Fruit fly (Drosophila melanogaster): ENCODE measurements around the gene CG15011.

DNA sequence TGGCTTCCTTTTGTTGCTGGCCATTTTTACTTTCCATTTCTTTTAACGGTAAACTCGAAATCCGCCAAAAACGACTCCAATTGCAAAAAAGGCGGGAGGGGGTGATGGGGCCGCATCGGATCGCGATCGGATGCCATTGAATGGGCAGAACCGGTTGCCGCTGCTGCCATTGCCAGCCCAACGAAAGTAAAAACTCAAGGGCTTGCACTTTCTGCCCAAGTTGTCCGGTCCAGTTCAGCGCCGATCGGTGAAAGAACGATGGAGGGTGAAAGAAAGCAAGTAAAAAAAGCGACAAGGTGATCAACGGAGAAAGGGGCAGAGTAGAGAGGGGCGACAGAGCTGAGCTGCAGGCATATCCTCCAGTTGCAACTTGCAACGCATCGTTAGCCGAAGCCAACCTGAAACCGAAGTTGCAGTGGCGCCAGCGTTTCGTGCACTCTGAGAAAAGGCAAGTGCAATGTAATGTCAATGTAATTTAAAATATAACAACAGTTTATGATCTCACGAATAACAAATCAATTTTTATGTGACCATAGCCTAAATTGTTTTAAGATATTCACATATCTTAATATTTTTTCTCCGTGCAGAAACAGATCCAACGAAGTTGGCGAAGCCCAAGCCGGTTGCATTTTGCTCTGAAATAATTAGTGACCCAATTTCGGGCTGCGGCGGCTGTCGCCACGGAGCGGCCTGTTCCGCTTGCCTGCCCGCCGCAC, 45.5 kb upstream of the CG15011 start:
- TF ChIP-seq Myc (optimal IDR thresholded peaks at IDR 0.05) (no peak), Sin3A (optimal IDR thresholded peaks at IDR 0.05) (no peak)
